Fruit fly (Drosophila melanogaster) Kc167 (cell line): ENCODE data around the gene pix.

Experiments
- psq ChIP-seq: fragments of >200 bp; optimal IDR thresholded peaks from 2 replicates; lab custom pipeline; 2017; ENCODE audit warnings: missing external identifiers
- ttk ChIP-seq: sonication (Bioruptor generic); optimal IDR thresholded peaks from 2 replicates; lab custom pipeline; 2017; ENCODE audit warnings: missing external identifiers

- TF ChIP-seq psq (lab: Kevin White, UChicago) = no peak
- no peak for TF ChIP-seq ttk (lab: Kevin White, UChicago)
Observed at dm6 chr3L:9004788-9005246, 30.3 kb upstream of the pix start, which contains the start of gene Doc3.
